Fruit fly (Drosophila melanogaster): ENCODE measurements around the gene CG32119.

Gene CG32119

dm6 chr3L:13212656-13213350 is 35.7 kb downstream of the CG32119 start (continued):
- no peak for TF ChIP-seq Sox102F (GFP tag; optimal IDR thresholded peaks at IDR 0.05)
- TF ChIP-seq CG15336 (GFP tag; IDR thresholded peaks at IDR 0.05): peak; percentile 68
- peak; percentile 43 for TF ChIP-seq CG10669 (GFP tag; optimal IDR thresholded peaks at IDR 0.05)
- no peak for TF ChIP-seq Hr39 (GFP tag; optimal IDR thresholded peaks at IDR 0.05)
- peak; percentile 67 for TF ChIP-seq net (GFP tag; optimal IDR thresholded peaks at IDR 0.05)
- TF ChIP-seq CG32006 (GFP tag; optimal IDR thresholded peaks at IDR 0.05): peak; percentile 82
- no peak for TF ChIP-seq ss (GFP tag; optimal IDR thresholded peaks at IDR 0.05)
- TF ChIP-seq CG6854 (GFP tag; optimal IDR thresholded peaks at IDR 0.05): peak; percentile 19

dm6 chr3L:13212196-13212595 is 36.3 kb downstream of the CG32119 start:
- TF ChIP-seq topi (GFP tag; optimal IDR thresholded peaks at IDR 0.05) (peak; percentile 31), CG8119 (GFP tag; IDR thresholded peaks at IDR 0.05) (0 out of 3 replicates have a peak, but pooled peaks have one; percentile 16), acj6 (GFP tag; optimal IDR thresholded peaks at IDR 0.05) (peak; percentile 9), CG3919 (GFP tag; optimal IDR thresholded peaks at IDR 0.05) (no peak), eg (GFP tag; IDR thresholded peaks at IDR 0.05) (0 out of 3 replicates have a peak, but pooled peaks have one; percentile 22), Sox14 (GFP tag; optimal IDR thresholded peaks at IDR 0.05) (no peak), achi (GFP tag; optimal IDR thresholded peaks at IDR 0.05) (no peak), CG34406 (GFP tag; optimal IDR thresholded peaks at IDR 0.05) (no peak), Hr39 (GFP tag; optimal IDR thresholded peaks at IDR 0.05) (peak; percentile 9), Met (GFP tag; optimal IDR thresholded peaks at IDR 0.05) (peak; percentile 26), CG11762 (GFP tag; optimal IDR thresholded peaks at IDR 0.05; ENCODE audit: insufficient read depth) (no peak), svp (GFP tag) (peak; percentile 82), esn (GFP tag; optimal IDR thresholded peaks at IDR 0.05) (peak; percentile 10), CG4318 (GFP tag; optimal IDR thresholded peaks at IDR 0.05) (no peak), fd85E (GFP tag; optimal IDR thresholded peaks at IDR 0.05) (no peak), OdsH (GFP tag; optimal IDR thresholded peaks at IDR 0.05) (no peak), CG6276 (GFP tag; optimal IDR thresholded peaks at IDR 0.05) (no peak), CG10669 (GFP tag; optimal IDR thresholded peaks at IDR 0.05) (no peak), ss (GFP tag; optimal IDR thresholded peaks at IDR 0.05) (no peak), net (GFP tag; optimal IDR thresholded peaks at IDR 0.05) (no peak), CG15336 (GFP tag; IDR thresholded peaks at IDR 0.05) (no peak), CG6854 (GFP tag; optimal IDR thresholded peaks at IDR 0.05) (no peak), Smox (GFP tag; optimal IDR thresholded peaks at IDR 0.05) (no peak), CG8319 (GFP tag; optimal IDR thresholded peaks at IDR 0.05) (no peak), CG11294 (GFP tag; IDR thresholded peaks at IDR 0.05) (no peak), spab (GFP tag; optimal IDR thresholded peaks at IDR 0.05) (no peak), Eip78C (GFP tag) (peak; percentile 62), Sox15 (GFP tag; optimal IDR thresholded peaks at IDR 0.05) (no peak), Eip75B (GFP tag; optimal IDR thresholded peaks at IDR 0.05) (no peak), Gug (GFP tag; IDR thresholded peaks at IDR 0.05) (no peak), CG8632 (GFP tag; optimal IDR thresholded peaks at IDR 0.05) (no peak), Blimp-1 (GFP tag; optimal IDR thresholded peaks at IDR 0.05) (no peak), CG1621 (tag; optimal IDR thresholded peaks at IDR 0.05) (no peak), Lpt (GFP tag; optimal IDR thresholded peaks at IDR 0.05) (no peak), Hr38 (GFP tag; optimal IDR thresholded peaks at IDR 0.05) (no peak), CG31627 (GFP tag; optimal IDR thresholded peaks at IDR 0.05) (peak; percentile 5)

- no peak for TF ChIP-seq Ets96B (tag; optimal IDR thresholded peaks at IDR 0.05)
- peak; percentile 61 for TF ChIP-seq svp (GFP tag)
Observed at dm6 chr3L:13211085-13211759, 37.3 kb downstream of the CG32119 start.
